Worm (Caenorhabditis elegans) whole organism, young adult: Measurements from ENCODE around the gene clik-2.

Experiments
- C17E4.6 ChIP-seq: fragments of 200-800 bp; sonication (Bioruptor generic); IDR thresholded peaks from 2 replicates; pipeline ENCODE4 v1.3.6; 2022; ENCODE audit warnings: missing genetic modification reagents, missing genetic modification characterization, missing compliant biosample characterization
- D2030.7 ChIP-seq: fragments of 200-800 bp; sonication (Bioruptor generic); IDR thresholded peaks from 2 replicates; pipeline ENCODE4 v1.3.6; 2022; ENCODE audit warnings: missing genetic modification reagents, missing genetic modification characterization, missing compliant biosample characterization
- F49E8.2 ChIP-seq: sonication (generic microtip); optimal IDR thresholded peaks from 3 replicates; lab custom pipeline; 2017; ENCODE audit warnings: missing genetic modification characterization, mild to moderate bottlenecking, missing compliant biosample characterization, antibody characterized with exemption, moderate library complexity; ENCODE audit not compliant: insufficient read depth
- F52B5.7 ChIP-seq: sonication (generic microtip); optimal IDR thresholded peaks from 2 replicates; lab custom pipeline; 2016; ENCODE audit warnings: mild to moderate bottlenecking, missing genetic modification characterization, missing compliant biosample characterization
- K12H6.12 ChIP-seq: fragments of 200-800 bp; sonication (Bioruptor generic); optimal IDR thresholded peaks from 2 replicates; lab custom pipeline; 2018; ENCODE audit warnings: mild to moderate bottlenecking, missing genetic modification characterization, missing compliant biosample characterization
- T07F8.4 ChIP-seq: sonication (generic microtip); optimal IDR thresholded peaks from 2 replicates; lab custom pipeline; 2016; ENCODE audit warnings: mild to moderate bottlenecking, missing genetic modification characterization, moderate library complexity, missing compliant biosample characterization
- Y53F4B.3 ChIP-seq: fragments of 200-800 bp; sonication (Bioruptor generic); IDR thresholded peaks from 2 replicates; pipeline ENCODE4 v1.3.6; 2022; ENCODE audit warnings: missing genetic modification reagents, missing genetic modification characterization, missing compliant biosample characterization
- Y53G8AR.9 ChIP-seq: fragments of 200-800 bp; sonication (Bioruptor generic); conservative IDR thresholded peaks from 2 replicates; pipeline ENCODE4 v1.3.6; 2022; ENCODE audit warnings: missing genetic modification reagents, missing genetic modification characterization, missing compliant biosample characterization
- Y56A3A.18 ChIP-seq: fragments of 200-800 bp; sonication (Bioruptor generic); IDR thresholded peaks from 2 replicates; pipeline ENCODE4 v1.3.6; 2022; ENCODE audit warnings: missing genetic modification reagents, missing genetic modification characterization, missing compliant biosample characterization
- Y79H2A.3 ChIP-seq: fragments of 200-800 bp; sonication (Bioruptor generic); conservative IDR thresholded peaks from 2 replicates; pipeline ENCODE4 v1.3.6; 2022; ENCODE audit warnings: missing genetic modification reagents, missing genetic modification characterization, missing compliant biosample characterization
- aptf-2 ChIP-seq: fragments of 200-800 bp; sonication (Bioruptor generic); conservative IDR thresholded peaks from 2 replicates; pipeline ENCODE4 v1.3.6; 2022; ENCODE audit warnings: missing genetic modification reagents, missing genetic modification characterization, missing compliant biosample characterization
- attf-3 ChIP-seq: fragments of 200-800 bp; sonication (Bioruptor generic); conservative IDR thresholded peaks from 2 replicates; pipeline ENCODE4 v1.3.6; 2022; ENCODE audit warnings: missing genetic modification reagents, missing genetic modification characterization, missing compliant biosample characterization
- attf-6 ChIP-seq: fragments of 200-800 bp; sonication (Bioruptor generic); IDR thresholded peaks from 2 replicates; pipeline ENCODE4 v1.3.6; 2022; ENCODE audit warnings: missing genetic modification reagents, missing genetic modification characterization, missing compliant biosample characterization
- cebp-2 ChIP-seq: fragments of 200-800 bp; sonication (Bioruptor generic); IDR thresholded peaks from 2 replicates; pipeline ENCODE4 v1.3.6; 2022; ENCODE audit warnings: missing genetic modification characterization, missing compliant biosample characterization
- ceh-100 ChIP-seq: fragments of 200-800 bp; sonication (Bioruptor generic); IDR thresholded peaks from 2 replicates; pipeline ENCODE4 v1.3.6; 2022; ENCODE audit warnings: missing genetic modification reagents, missing genetic modification characterization, missing compliant biosample characterization
- ceh-58 ChIP-seq: fragments of 200-800 bp; sonication (Bioruptor generic); IDR thresholded peaks from 2 replicates; pipeline ENCODE4 v1.3.6; 2022; ENCODE audit warnings: missing genetic modification characterization, missing compliant biosample characterization
- chd-7 ChIP-seq: sonication (generic microtip); optimal IDR thresholded peaks from 2 replicates; lab custom pipeline; 2016; ENCODE audit warnings: mild to moderate bottlenecking, missing genetic modification characterization, moderate library complexity, missing compliant biosample characterization
- dox-1 ChIP-seq: fragments of 200-800 bp; sonication (Bioruptor generic); IDR thresholded peaks from 2 replicates; pipeline ENCODE4 v1.3.6; 2022; ENCODE audit warnings: missing genetic modification reagents, missing genetic modification characterization, missing compliant biosample characterization
- egl-44 ChIP-seq: fragments of 200-800 bp; sonication (Bioruptor generic); IDR thresholded peaks from 2 replicates; pipeline ENCODE4 v1.3.6; 2022; ENCODE audit warnings: missing genetic modification reagents, missing genetic modification characterization, missing compliant biosample characterization
- ekl-4 ChIP-seq: fragments of 200-800 bp; sonication (Bioruptor generic); IDR thresholded peaks from 2 replicates; pipeline ENCODE4 v1.3.6; 2022; ENCODE audit warnings: missing genetic modification reagents, missing genetic modification characterization, missing compliant biosample characterization
- fkh-3 ChIP-seq: sonication (generic microtip); optimal IDR thresholded peaks from 2 replicates; lab custom pipeline; 2016; ENCODE audit warnings: mild to moderate bottlenecking, missing genetic modification characterization, missing compliant biosample characterization
- him-1 ChIP-seq: sonication (generic microtip); optimal IDR thresholded peaks from 2 replicates; lab custom pipeline; 2016; ENCODE audit warnings: missing genotype, missing genetic modification reagents, missing genetic modification characterization, missing compliant biosample characterization
- hlh-12 ChIP-seq: sonication (generic microtip); optimal IDR thresholded peaks from 2 replicates; lab custom pipeline; 2016; ENCODE audit warnings: missing genetic modification characterization, missing compliant biosample characterization
- hlh-26 ChIP-seq: fragments of 200-800 bp; sonication (Bioruptor generic); conservative IDR thresholded peaks from 2 replicates; pipeline ENCODE4 v1.3.6; 2022; ENCODE audit warnings: missing genetic modification reagents, missing genetic modification characterization, missing compliant biosample characterization
- hrde-1 ChIP-seq: sonication (generic microtip); optimal IDR thresholded peaks from 2 replicates; lab custom pipeline; 2016; ENCODE audit warnings: missing genetic modification characterization, mild to moderate bottlenecking, missing compliant biosample characterization, moderate library complexity, missing genotype, missing genetic modification reagents, borderline replicate concordance
- let-526 ChIP-seq: fragments of 200-800 bp; sonication (Bioruptor generic); IDR thresholded peaks from 2 replicates; pipeline ENCODE4 v1.3.6; 2022; ENCODE audit warnings: missing genetic modification reagents, missing genetic modification characterization, missing compliant biosample characterization
- lin-26 ChIP-seq: fragments of 200-800 bp; sonication (Bioruptor generic); IDR thresholded peaks from 2 replicates; pipeline ENCODE4 v1.3.6; 2022; ENCODE audit warnings: missing genetic modification reagents, missing genetic modification characterization, missing compliant biosample characterization
- lin-35 ChIP-seq, 3 experiments: fragments of 150-350 bp in 2 of 3; sonication (generic microtip) in 1 of 3; optimal IDR thresholded peaks; 2 replicates each; lab custom pipeline; 2014 to 2018; ENCODE audit warnings: missing biosample characterization in 3 of 3, missing genetic modification characterization in 3 of 3, missing genetic modification reagents in 3 of 3
- lin-54 ChIP-seq: fragments of 200-800 bp; sonication (Bioruptor generic); optimal IDR thresholded peaks from 2 replicates; lab custom pipeline; 2018; ENCODE audit warnings: mild to moderate bottlenecking, missing genetic modification characterization, missing compliant biosample characterization
- lir-1 ChIP-seq: fragments of 200-800 bp; sonication (Bioruptor generic); conservative IDR thresholded peaks from 2 replicates; pipeline ENCODE4 v1.3.6; 2022; ENCODE audit warnings: missing genetic modification reagents, missing genetic modification characterization, missing compliant biosample characterization
- madf-8 ChIP-seq: fragments of 200-800 bp; sonication (Bioruptor generic); conservative IDR thresholded peaks from 2 replicates; pipeline ENCODE4 v1.3.6; 2022; ENCODE audit warnings: missing genetic modification reagents, missing genetic modification characterization, missing compliant biosample characterization
- mxl-1 ChIP-seq: sonication (generic microtip); optimal IDR thresholded peaks from 2 replicates; lab custom pipeline; 2016; ENCODE audit warnings: missing genetic modification characterization, missing compliant biosample characterization
- nfya-2 ChIP-seq: fragments of 200-800 bp; sonication (Bioruptor generic); IDR thresholded peaks from 2 replicates; pipeline ENCODE4 v1.3.6; 2022; ENCODE audit warnings: missing genetic modification reagents, missing genetic modification characterization, missing compliant biosample characterization
- pbrm-1 ChIP-seq: fragments of 200-800 bp; sonication (Bioruptor generic); IDR thresholded peaks from 2 replicates; pipeline ENCODE4 v1.3.6; 2022; ENCODE audit warnings: missing genetic modification reagents, missing genetic modification characterization, missing compliant biosample characterization
- rcor-1 ChIP-seq: fragments of 200-800 bp; sonication (Bioruptor generic); IDR thresholded peaks from 2 replicates; pipeline ENCODE4 v1.3.6; 2022; ENCODE audit warnings: missing genetic modification reagents, missing genetic modification characterization, missing compliant biosample characterization
- repo-1 ChIP-seq: sonication (generic microtip); optimal IDR thresholded peaks from 2 replicates; lab custom pipeline; 2017; ENCODE audit warnings: mild to moderate bottlenecking, missing genetic modification characterization, missing compliant biosample characterization
- rpc-1 ChIP-seq, 2 experiments: fragments of 150-350 bp in 1 of 2; sonication (generic microtip) in 1 of 2; optimal IDR thresholded peaks; 2 replicates each; lab custom pipeline; 2014 to 2018; ENCODE audit warnings: missing biosample characterization in 1 of 2, missing genetic modification characterization in 1 of 2, missing genetic modification reagents in 1 of 2, missing genotype in 1 of 2
- snpc-4 ChIP-seq, 5 experiments: fragments of 150-350 bp in 1 of 5; sonication (generic microtip) in 4 of 5; optimal IDR thresholded peaks; 2 replicates each; lab custom pipeline; 2014 to 2018; ENCODE audit warnings: missing genetic modification characterization in 5 of 5, missing biosample characterization in 3 of 5, antibody characterized with exemption in 2 of 5, mild to moderate bottlenecking in 2 of 5, missing compliant biosample characterization in 2 of 5, missing genotype in 2 of 5, moderate library complexity in 2 of 5, missing genetic modification reagents in 1 of 5
- tlf-1 ChIP-seq: fragments of 200-800 bp; sonication (Bioruptor generic); optimal IDR thresholded peaks from 2 replicates; lab custom pipeline; 2018; ENCODE audit warnings: mild to moderate bottlenecking, missing genetic modification characterization, missing compliant biosample characterization
- unc-62 ChIP-seq: fragments of 150-350 bp; optimal IDR thresholded peaks from 2 replicates; lab custom pipeline; 2014; ENCODE audit warnings: missing biosample characterization, missing genetic modification reagents, missing genetic modification characterization

Gene clik-2

DNA sequence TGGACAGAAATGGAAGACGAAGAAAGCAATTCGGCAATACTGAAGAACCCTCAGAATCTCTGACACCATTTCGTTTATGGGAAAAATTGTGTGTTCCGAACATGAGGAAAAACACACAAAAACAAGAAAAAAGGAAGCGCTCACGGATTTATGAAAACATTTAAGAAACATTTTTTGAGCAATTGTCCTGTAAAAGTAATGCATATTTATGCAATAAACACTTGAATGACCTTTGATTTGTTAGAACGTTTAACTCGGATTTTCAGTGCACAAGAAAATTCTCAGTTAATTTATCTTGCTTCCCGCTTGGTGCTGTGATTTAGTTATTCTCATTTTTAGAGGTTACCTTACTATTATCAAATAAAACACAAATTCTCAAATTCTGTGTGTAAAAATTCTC, 14.8 kb upstream of the clik-2 start:
- no peak for TF ChIP-seq F49E8.2 (tag; lab: Kevin White, UChicago)
- no peak for TF ChIP-seq let-526 (GFP tag; lab: Robert Waterston, UW)
- TF ChIP-seq ceh-100 (GFP tag; lab: Robert Waterston, UW) = no peak
- TF ChIP-seq ceh-58 (GFP tag; lab: Robert Waterston, UW) = no peak
- TF ChIP-seq attf-3 (GFP tag; lab: Robert Waterston, UW) = no peak
- TF ChIP-seq chd-7 = no peak
- TF ChIP-seq attf-6 = no peak
- TF ChIP-seq Y53F4B.3 (GFP tag; lab: Robert Waterston, UW) = no peak
- TF ChIP-seq cebp-2 = no peak
- no peak for TF ChIP-seq tlf-1 (GFP tag; lab: Kevin White, UChicago)
- TF ChIP-seq aptf-2 (GFP tag; lab: Robert Waterston, UW) = no peak
- TF ChIP-seq K12H6.12 (tag; lab: Kevin White, UChicago) = no peak
- TF ChIP-seq hrde-1 (tag; lab: Kevin White, UChicago) = no peak

DNA sequence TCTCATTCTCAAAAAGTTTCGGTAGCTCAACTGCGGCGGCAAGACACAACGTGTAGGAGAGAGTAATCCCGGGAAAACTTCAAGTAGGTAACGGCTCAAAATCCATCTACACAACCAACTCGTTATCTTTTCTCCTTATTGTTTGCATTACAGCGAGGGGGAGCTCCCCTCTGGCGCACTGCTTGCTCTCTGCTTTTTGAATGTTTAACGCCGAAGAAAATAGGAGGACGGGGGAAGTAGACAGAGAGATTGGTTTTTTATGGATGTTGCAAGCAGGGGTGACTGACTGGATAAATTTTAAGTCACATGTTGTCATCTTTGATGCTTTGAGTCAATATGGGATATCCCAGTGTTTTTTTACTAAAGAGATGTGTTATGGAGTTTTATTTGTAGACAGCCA, 551 bp upstream of the clik-2 start:
- no peak for TF ChIP-seq C17E4.6
- TF ChIP-seq ekl-4 (GFP tag; lab: Robert Waterston, UW) = no peak
- TF ChIP-seq nfya-2 (GFP tag; lab: Robert Waterston, UW) = no peak
- TF ChIP-seq T07F8.4 (tag; lab: Kevin White, UChicago) = no peak
- TF ChIP-seq fkh-3 (tag; lab: Kevin White, UChicago) = no peak
- TF ChIP-seq Y79H2A.3 = no peak
- TF ChIP-seq rcor-1 = no peak
- no peak for TF ChIP-seq repo-1 (tag; lab: Kevin White, UChicago)

DNA sequence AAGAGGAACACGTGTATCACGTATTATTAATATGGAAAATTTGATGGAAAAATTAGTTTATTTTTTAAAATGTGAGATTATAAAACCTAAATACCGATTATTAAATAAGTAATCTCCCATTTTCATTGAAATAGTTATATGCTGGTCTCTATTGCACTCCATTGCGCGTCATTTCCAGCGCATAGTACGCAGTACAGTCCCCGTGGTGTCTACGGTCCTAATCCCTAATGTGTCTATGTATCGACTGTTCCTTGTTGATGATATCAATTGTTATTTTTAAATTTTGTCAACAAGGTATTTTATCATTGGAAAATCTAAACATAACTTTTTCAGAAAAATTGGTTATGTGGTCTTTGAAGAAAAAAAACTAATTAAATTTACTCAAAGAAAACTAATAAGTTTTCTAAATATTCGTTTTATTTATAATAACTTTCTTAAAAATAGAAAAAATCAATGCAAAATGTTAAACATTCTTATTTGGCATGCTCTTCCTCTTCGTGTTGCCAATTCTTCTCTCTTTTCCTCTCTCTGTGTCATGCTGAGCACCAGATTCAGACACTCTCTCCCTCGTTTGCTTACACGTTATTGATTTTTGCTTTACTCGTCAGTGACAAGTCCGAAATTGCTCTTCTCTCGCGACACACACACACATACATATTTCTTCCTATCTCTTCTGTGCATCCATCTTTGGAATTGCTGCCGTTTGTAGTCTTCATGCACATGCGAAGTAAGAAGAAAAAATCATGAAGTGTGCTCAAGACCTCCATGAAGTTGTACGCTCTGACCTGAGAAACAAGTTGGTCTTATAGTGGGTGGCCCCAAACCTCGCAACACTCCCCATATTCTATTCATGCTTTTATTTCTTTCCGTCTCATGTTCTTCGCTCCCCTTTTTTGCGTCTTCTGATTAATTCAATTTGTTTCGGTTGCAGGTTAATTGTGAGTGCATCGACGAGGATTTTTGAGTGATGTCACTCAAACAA, 6.8 kb downstream of the clik-2 start, which contains the start of gene unc-18:
TSS of gene unc-18 (plus strand) at position 932 of the 982 bp plus-strand sequence.
- TF ChIP-seq lin-35 (GFP tag; optimal IDR thresholded peaks at IDR 0.05; lab: Kevin White, UChicago) = peak in 1 of 3 experiments; percentile 25
- TF ChIP-seq T07F8.4 (tag; lab: Kevin White, UChicago) = no peak

DNA sequence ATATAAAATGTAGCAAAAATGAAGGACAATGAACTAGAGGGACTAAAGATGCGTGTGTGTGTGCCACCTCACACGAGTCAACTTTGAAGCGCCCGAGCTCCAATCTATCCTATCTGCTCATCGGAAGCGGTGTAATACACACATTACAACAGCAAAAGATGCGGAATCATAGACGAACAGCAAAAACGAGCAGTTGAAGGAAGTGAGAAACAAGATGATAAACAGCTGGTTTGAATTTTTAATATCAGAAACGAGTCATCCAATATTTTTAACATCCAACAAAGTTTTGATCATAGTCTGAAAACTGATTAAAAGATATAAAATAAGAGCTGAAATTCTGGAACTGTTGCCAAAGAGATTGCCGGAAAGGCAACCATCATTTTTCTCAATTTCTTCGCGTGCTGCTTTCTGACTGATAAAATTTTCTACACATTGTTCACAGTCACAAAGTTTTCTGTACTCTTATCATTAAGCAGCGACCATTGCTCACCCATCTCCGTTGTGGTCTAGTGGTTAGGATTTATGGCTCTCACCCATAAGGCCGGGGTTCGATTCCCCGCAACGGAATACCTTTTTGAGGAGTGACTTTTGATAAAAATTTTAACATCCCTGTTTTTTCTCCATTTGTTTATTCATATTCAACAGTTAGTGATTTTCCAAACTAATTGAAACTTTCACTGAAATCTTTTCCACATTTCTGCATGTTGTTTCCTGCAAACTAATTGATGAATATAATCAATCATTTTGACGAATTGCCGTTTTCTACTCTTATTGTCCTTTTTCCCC, 8.3 kb downstream of the clik-2 start, which contains the start of gene stn-2:
TSS of gene stn-2 (minus strand) at position 75 of the 786 bp plus-strand sequence.
- TF ChIP-seq rpc-1 (optimal IDR thresholded peaks at IDR 0.05; lab: Kevin White, UChicago) (peak; percentile 85), rpc-1 (tag; optimal IDR thresholded peaks at IDR 0.05; lab: Kevin White, UChicago) (peak; percentile 91), hlh-12 (peak; percentile 65), dox-1 (GFP tag; lab: Robert Waterston, UW) (peak; percentile 61), rcor-1 (no peak), unc-62 (no peak), madf-8 (GFP tag; lab: Robert Waterston, UW) (no peak), egl-44 (GFP tag; lab: Robert Waterston, UW) (0 out of 2 replicates have a peak, but pooled peaks have one; percentile 12), him-1 (tag; lab: Kevin White, UChicago) (peak; percentile 91), hlh-26 (GFP tag; lab: Robert Waterston, UW) (no peak), snpc-4 (GFP tag; optimal IDR thresholded peaks at IDR 0.05; lab: Kevin White, UChicago) (no peak), snpc-4 (tag; optimal IDR thresholded peaks at IDR 0.05; lab: Kevin White, UChicago) (peak in 1 of 4 experiments; percentile 63), lin-54 (GFP tag; lab: Kevin White, UChicago) (no peak), Y56A3A.18 (GFP tag; lab: Robert Waterston, UW) (no peak), pbrm-1 (GFP tag; lab: Robert Waterston, UW) (peak; percentile 69), D2030.7 (GFP tag; lab: Robert Waterston, UW) (peak; percentile 60), lir-1 (GFP tag; lab: Robert Waterston, UW) (peak; percentile 18; the same call in 1 of the 2 replicates), F52B5.7 (tag; lab: Kevin White, UChicago) (no peak), Y53G8AR.9 (GFP tag; lab: Robert Waterston, UW) (no peak), lin-26 (GFP tag; lab: Robert Waterston, UW) (peak; percentile 79), mxl-1 (peak; percentile 42)
